Worm (Caenorhabditis elegans) whole organism, midembryonic: ENCODE results near the gene ccz-1.

Experiments
- T22C8.4 ChIP-seq: fragments of 200-800 bp; sonication (Bioruptor generic); IDR thresholded peaks from 2 replicates; pipeline ENCODE4 v1.3.6; 2022; ENCODE audit warnings: missing genetic modification characterization, missing compliant biosample characterization
- cog-1 ChIP-seq: sonication (generic microtip); optimal IDR thresholded peaks from 2 replicates; lab custom pipeline; 2016; ENCODE audit warnings: missing genetic modification characterization, missing compliant biosample characterization
- flt-1 ChIP-seq: fragments of 200-800 bp; sonication (Bioruptor generic); IDR thresholded peaks from 2 replicates; pipeline ENCODE4 v1.3.6; 2022; ENCODE audit warnings: missing genetic modification characterization, missing compliant biosample characterization
- klf-2 ChIP-seq: fragments of 200-800 bp; sonication (Bioruptor generic); conservative IDR thresholded peaks from 2 replicates; pipeline ENCODE4 v1.3.6; 2022; ENCODE audit warnings: missing genetic modification reagents, missing genetic modification characterization, missing compliant biosample characterization
- med-1 ChIP-seq: sonication (generic microtip); optimal IDR thresholded peaks from 2 replicates; lab custom pipeline; 2017; ENCODE audit warnings: missing genetic modification characterization, mild to moderate bottlenecking, missing compliant biosample characterization, antibody characterized with exemption, missing genetic modification reagents; ENCODE audit not compliant: insufficient read depth
- ref-1 ChIP-seq: fragments of 200-800 bp; sonication (Bioruptor generic); conservative IDR thresholded peaks from 2 replicates; pipeline ENCODE4 v1.3.6; 2022; ENCODE audit warnings: missing genetic modification reagents, missing genetic modification characterization, missing compliant biosample characterization
- tab-1 ChIP-seq: fragments of 200-800 bp; sonication (Bioruptor generic); IDR thresholded peaks from 2 replicates; pipeline ENCODE4 v1.3.6; 2022; ENCODE audit warnings: missing genetic modification characterization, missing compliant biosample characterization
- ztf-23 ChIP-seq: fragments of 200-800 bp; sonication (Bioruptor generic); IDR thresholded peaks from 2 replicates; pipeline ENCODE4 v1.3.6; 2022; ENCODE audit warnings: missing genetic modification reagents, missing genetic modification characterization, missing compliant biosample characterization
- ztf-29 ChIP-seq: fragments of 200-800 bp; sonication (Bioruptor generic); IDR thresholded peaks from 2 replicates; pipeline ENCODE4 v1.3.6; 2022; ENCODE audit warnings: missing genetic modification reagents, missing genetic modification characterization, missing compliant biosample characterization

The ccz-1 gene

DNA sequence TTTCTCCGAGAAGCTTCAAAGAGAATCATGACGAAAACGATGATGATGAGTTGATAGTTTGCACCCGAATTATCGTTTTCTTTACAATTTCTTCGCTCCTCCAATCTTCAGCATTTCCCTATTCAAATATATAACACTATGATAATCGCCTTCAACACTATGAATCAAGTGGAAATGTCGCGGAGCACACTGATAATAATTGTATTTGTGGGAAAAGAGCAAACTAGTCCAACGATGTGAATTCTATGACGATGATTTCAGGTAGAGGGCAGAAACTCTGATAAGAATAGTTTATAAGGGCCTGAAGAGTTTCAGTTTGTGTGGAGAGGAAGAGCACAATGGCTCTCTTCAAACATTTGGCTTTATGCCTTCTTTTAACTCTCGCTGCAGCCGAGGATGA is 37.9 kb downstream of the ccz-1 start, which contains the start of gene T01D3.6:
T01D3.6 (plus strand) TSS at position 294 of the 400 bp plus-strand sequence.
- TF ChIP-seq flt-1 (no peak), med-1 (GFP tag; lab: Kevin White, UChicago) (no peak), T22C8.4 (GFP tag; lab: Robert Waterston, UW) (no peak), klf-2 (no peak), tab-1 (GFP tag; lab: Robert Waterston, UW) (no peak), cog-1 (no peak), ref-1 (GFP tag; lab: Robert Waterston, UW) (no peak), ztf-29 (GFP tag; lab: Robert Waterston, UW) (no peak), ztf-23 (GFP tag; lab: Robert Waterston, UW) (no peak)

DNA sequence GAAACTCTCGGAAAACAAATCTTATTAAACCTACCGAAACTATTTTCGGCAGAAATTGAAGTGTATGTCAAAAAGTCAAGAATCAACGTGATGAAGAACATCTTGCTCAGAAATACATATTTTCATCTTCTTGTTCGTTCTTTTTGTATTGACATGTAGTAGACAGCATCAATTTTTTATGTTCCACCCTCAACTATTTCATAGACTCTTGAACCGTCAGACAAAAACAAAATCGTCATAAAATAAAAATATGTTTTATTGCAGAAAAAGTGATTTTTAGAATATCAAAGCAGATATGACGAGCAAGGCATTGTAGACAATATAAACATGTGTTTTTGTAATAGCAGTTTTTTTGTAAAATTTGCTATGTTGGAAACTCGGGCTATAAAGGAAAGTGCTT is 46.1 kb downstream of the ccz-1 start, which contains the start of gene F35E12.2:
F35E12.2 (minus strand) TSS at position 101 of the 400 bp plus-strand sequence.
- TF ChIP-seq ref-1 (GFP tag; lab: Robert Waterston, UW) (no peak), ztf-29 (GFP tag; lab: Robert Waterston, UW) (no peak), flt-1 (no peak), med-1 (GFP tag; lab: Kevin White, UChicago) (no peak), ztf-23 (GFP tag; lab: Robert Waterston, UW) (no peak), klf-2 (no peak), cog-1 (no peak), T22C8.4 (GFP tag; lab: Robert Waterston, UW) (no peak), tab-1 (GFP tag; lab: Robert Waterston, UW) (no peak)

DNA sequence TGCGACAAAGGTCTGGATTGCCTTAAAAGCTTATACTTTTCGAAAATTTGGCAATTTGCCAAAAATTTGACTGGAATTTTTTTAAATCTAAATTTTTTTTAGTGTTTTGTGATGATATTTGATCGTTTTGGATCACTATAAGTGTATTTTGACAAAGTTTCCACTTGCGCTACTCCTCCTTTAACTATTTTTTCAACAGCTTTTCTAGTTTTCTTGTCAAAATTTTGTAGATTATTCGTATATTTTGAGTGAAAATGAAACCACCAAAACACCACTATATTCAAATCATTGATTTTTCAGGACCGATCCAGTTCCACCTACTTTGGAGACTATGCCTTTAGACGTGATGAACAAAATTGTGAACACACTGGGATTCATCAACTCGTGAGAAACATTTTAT is 46.9 kb downstream of the ccz-1 start, which contains the start of gene fbxa-181:
fbxa-181 (plus strand) TSS at position 301 of the 400 bp plus-strand sequence.
- TF ChIP-seq cog-1: no peak
- no peak for TF ChIP-seq T22C8.4 (GFP tag; lab: Robert Waterston, UW)
- no peak for TF ChIP-seq ztf-29 (GFP tag; lab: Robert Waterston, UW)
- no peak for TF ChIP-seq med-1 (GFP tag; lab: Kevin White, UChicago)
- TF ChIP-seq ref-1 (GFP tag; lab: Robert Waterston, UW): no peak
- TF ChIP-seq flt-1: no peak
- TF ChIP-seq ztf-23 (GFP tag; lab: Robert Waterston, UW): no peak
- no peak for TF ChIP-seq klf-2
- no peak for TF ChIP-seq tab-1 (GFP tag; lab: Robert Waterston, UW)

DNA sequence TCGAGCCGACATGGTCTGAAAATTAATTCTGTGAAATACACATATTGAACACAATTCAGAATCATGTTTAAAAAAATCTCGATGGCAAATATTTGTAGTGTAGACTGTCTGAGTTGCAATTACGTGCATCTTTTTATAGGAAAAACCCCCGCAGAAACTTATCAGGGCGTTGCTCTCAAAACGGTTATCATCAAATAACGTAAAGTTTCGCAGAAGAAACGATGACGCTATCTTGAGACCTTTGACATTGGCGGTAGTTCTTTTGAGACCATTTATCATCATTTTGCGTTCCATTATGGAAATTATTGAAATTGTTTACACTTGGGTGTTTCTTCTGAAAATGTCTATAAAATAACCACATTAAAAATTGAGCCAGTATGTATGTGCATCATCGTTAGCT is 52.1 kb downstream of the ccz-1 start, which contains the start of gene dct-17:
dct-17 (minus strand) TSS at position 23 of the 400 bp plus-strand sequence.
- no peak for TF ChIP-seq tab-1 (GFP tag; lab: Robert Waterston, UW)
